Fruit fly (Drosophila melanogaster): ENCODE data around the gene CG2129.

- no peak for TF ChIP-seq CG12605 (GFP tag; IDR thresholded peaks at IDR 0.05)
- TF ChIP-seq CG4496 (GFP tag; IDR thresholded peaks at IDR 0.05): no peak
- no peak for TF ChIP-seq gl (tag; optimal IDR thresholded peaks at IDR 0.05)
- no peak for TF ChIP-seq Pif1B (GFP tag; optimal IDR thresholded peaks at IDR 0.05)
- no peak for TF ChIP-seq CG14655 (GFP tag; optimal IDR thresholded peaks at IDR 0.05)
Measured at dm6 chrX:8170166-8170565, 24.5 kb downstream of the CG2129 start, which contains the start of gene CG2278.

Measured in whole organism, pupa.